Worm (Caenorhabditis elegans) whole organism, mixed stage, embryonic: ENCODE data around the gene skpt-1.

Experiments used
- lin-13 ChIP-seq: fragments of 150-350 bp; optimal IDR thresholded peaks from 2 replicates; lab custom pipeline; 2014; ENCODE audit warnings: missing biosample characterization, missing genetic modification characterization
- snpc-4 ChIP-seq: fragments of 150-350 bp; optimal IDR thresholded peaks from 2 replicates; lab custom pipeline; 2014; ENCODE audit warnings: missing biosample characterization, missing genetic modification characterization

DNA sequence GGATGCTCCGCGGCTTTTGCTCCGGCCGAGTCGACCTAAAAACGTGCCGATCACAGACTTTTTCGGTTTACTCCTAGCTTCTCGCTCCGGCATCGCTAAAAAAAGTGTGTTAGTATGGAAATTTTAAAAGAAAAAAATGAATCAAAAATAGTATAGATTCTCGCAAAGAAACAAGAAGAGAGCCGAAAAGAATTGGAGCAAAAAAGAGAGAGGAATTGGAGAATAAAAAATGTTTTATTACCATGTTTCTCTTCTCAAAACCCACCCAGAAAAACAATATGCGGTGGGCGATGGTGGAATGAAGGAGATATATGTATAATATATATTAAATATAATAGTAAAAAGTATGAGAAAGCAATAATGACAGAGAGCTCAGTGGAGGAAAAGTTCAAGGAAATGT is 7.7 kb downstream of the skpt-1 start, which contains the start of gene W03A5.6:
- TF ChIP-seq snpc-4 (tag; lab: Kevin White, UChicago), result no peak
- no peak for TF ChIP-seq lin-13
